Fruit fly (Drosophila melanogaster): ENCODE measurements around the gene Acsf2.

The Acsf2 gene

dm6 chr2L:5297289-5297960, 44.6 kb downstream of the Acsf2 start:
- TF ChIP-seq CG7839 (tag; optimal IDR thresholded peaks at IDR 0.05) (peak; percentile 62), NFAT (GFP tag; IDR thresholded peaks at IDR 0.05) (no peak), CG3281 (GFP tag; optimal IDR thresholded peaks at IDR 0.05) (no peak), Dad (GFP tag; optimal IDR thresholded peaks at IDR 0.05) (no peak), dysf (GFP tag; IDR thresholded peaks at IDR 0.05) (peak; percentile 24; the same call in 1 of the 3 replicates), CG2202 (tag; optimal IDR thresholded peaks at IDR 0.05) (peak; percentile 58), org-1 (GFP tag; optimal IDR thresholded peaks at IDR 0.05) (no peak), chn (GFP tag; optimal IDR thresholded peaks at IDR 0.05) (peak; percentile 44), B-H2 (GFP tag; optimal IDR thresholded peaks at IDR 0.05) (no peak), twi (tag; optimal IDR thresholded peaks at IDR 0.05) (peak; percentile 15), run (tag; optimal IDR thresholded peaks at IDR 0.05) (no peak), Xrp1 (GFP tag; IDR thresholded peaks at IDR 0.05) (peak; percentile 29; the same call in 1 of the 2 replicates), CoRest (tag; optimal IDR thresholded peaks at IDR 0.05) (peak; percentile 27), ap (GFP tag; IDR thresholded peaks at IDR 0.05) (peak; percentile 44; the same call in 1 of the 2 replicates), CG2678 (tag; optimal IDR thresholded peaks at IDR 0.05) (peak; percentile 54), CG13296 (GFP tag; optimal IDR thresholded peaks at IDR 0.05) (no peak), CG17568 (GFP tag; optimal IDR thresholded peaks at IDR 0.05) (peak; percentile 22), CG9437 (GFP tag; optimal IDR thresholded peaks at IDR 0.05) (peak; percentile 29), mld (GFP tag; IDR thresholded peaks at IDR 0.05; ENCODE audit: partially characterized antibody) (0 out of 3 replicates have a peak, but pooled peaks have one; percentile 17), phol (tag; optimal IDR thresholded peaks at IDR 0.05) (peak; percentile 67), Meics (GFP tag; optimal IDR thresholded peaks at IDR 0.05) (no peak), cato (GFP tag; optimal IDR thresholded peaks at IDR 0.05; ENCODE audit: borderline replicate concordance) (peak; percentile 32), Spps (tag; optimal IDR thresholded peaks at IDR 0.05) (peak; percentile 7), Adf1 (GFP tag; IDR thresholded peaks at IDR 0.05) (no peak), E2f2 (GFP tag; IDR thresholded peaks at IDR 0.05) (peak; percentile 21; the same call in 1 of the 2 replicates), croc (GFP tag; conservative IDR thresholded peaks at IDR 0.05) (peak; percentile 57; the same call in 2 of the 3 replicates), unpg (GFP tag; optimal IDR thresholded peaks at IDR 0.05) (peak; percentile 49), jing (GFP tag; optimal IDR thresholded peaks at IDR 0.05) (peak; percentile 34), CG1529 (GFP tag; optimal IDR thresholded peaks at IDR 0.05) (peak; percentile 60), bsh (GFP tag; optimal IDR thresholded peaks at IDR 0.05) (peak in 1 of 2 experiments; percentile 88), Hr51 (GFP tag; optimal IDR thresholded peaks at IDR 0.05) (peak in 1 of 2 experiments; percentile 19), Atf6 (GFP tag; IDR thresholded peaks at IDR 0.05) (no peak), Sox102F (GFP tag; optimal IDR thresholded peaks at IDR 0.05) (peak; percentile 30), CG13424 (tag; optimal IDR thresholded peaks at IDR 0.05) (peak; percentile 68), CG5180 (GFP tag; optimal IDR thresholded peaks at IDR 0.05) (no peak), dimm (GFP tag; IDR thresholded peaks at IDR 0.05) (0 out of 2 replicates have a peak, but pooled peaks have one; percentile 3), CG10267 (tag; optimal IDR thresholded peaks at IDR 0.05) (peak; percentile 33), odd (GFP tag; optimal IDR thresholded peaks at IDR 0.05) (no peak), Chrac-16 (GFP tag; optimal IDR thresholded peaks at IDR 0.05) (peak; percentile 29), amos (GFP tag; IDR thresholded peaks at IDR 0.05; ENCODE audit: partially characterized antibody) (no peak), prd (optimal IDR thresholded peaks at IDR 0.05) (no peak), prd (GFP tag; IDR thresholded peaks at IDR 0.05) (0 out of 3 replicates have a peak, but pooled peaks have one; percentile 18), scrt (GFP tag; optimal IDR thresholded peaks at IDR 0.05) (no peak), Nf-YC (tag; optimal IDR thresholded peaks at IDR 0.05) (no peak), CG16863 (GFP tag; optimal IDR thresholded peaks at IDR 0.05) (peak; percentile 23), pnt (GFP tag; optimal IDR thresholded peaks at IDR 0.05) (peak; percentile 26), CG17359 (tag; optimal IDR thresholded peaks at IDR 0.05) (peak; percentile 33), pfk (GFP tag; optimal IDR thresholded peaks at IDR 0.05) (no peak)

Measured in whole organism, embryonic.